Worm (Caenorhabditis elegans): ENCODE results near the gene Y54G11A.14.
"Not testable (repeated sequence)": the region's sequence is repeated elsewhere in the genome, so short reads cannot be mapped to it uniquely, and the experiment has no call there.

DNA sequence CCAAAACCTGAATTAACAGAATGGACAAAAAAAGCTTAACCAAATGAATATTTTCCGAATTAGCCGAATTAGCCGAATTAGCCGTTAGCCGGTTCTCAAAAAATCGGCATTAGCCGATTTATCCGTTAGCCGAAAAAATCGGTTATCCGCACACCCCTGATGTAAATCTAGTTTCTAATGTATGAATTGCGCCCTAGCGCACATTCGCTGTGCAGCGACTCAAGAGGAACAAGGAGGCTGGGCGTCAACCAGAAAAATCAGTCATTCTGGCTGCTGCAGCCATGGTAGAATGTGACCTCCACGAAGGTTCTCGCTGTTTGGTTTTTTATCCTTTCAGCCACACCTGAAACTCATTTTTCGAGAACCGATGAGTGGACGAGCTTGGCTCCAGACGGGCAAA, 26.1 kb upstream of the Y54G11A.14 start:
- not testable (repeated sequence) for TF ChIP-seq nhr-76 (tag; optimal IDR thresholded peaks at IDR 0.05); hlh-4 (tag; optimal IDR thresholded peaks at IDR 0.05); skn-1 (tag; optimal IDR thresholded peaks at IDR 0.05); ceh-82 (tag; optimal IDR thresholded peaks at IDR 0.05); unc-62 (GFP tag; optimal IDR thresholded peaks at IDR 0.05); pax-3 (tag; optimal IDR thresholded peaks at IDR 0.05); tbx-2 (tag; optimal IDR thresholded peaks at IDR 0.05); alr-1 (tag; optimal IDR thresholded peaks at IDR 0.05; ENCODE audit: borderline replicate concordance)
- TF ChIP-seq efl-1 (optimal IDR thresholded peaks at IDR 0.05) (peak in 1 of 2 experiments; percentile 42), efl-1 (GFP tag; optimal IDR thresholded peaks at IDR 0.05 in 1 of 2) (peak; percentile 16 to 90)
